Worm (Caenorhabditis elegans) whole organism, L4 larva: Measurements from ENCODE around the gene hecw-1.
A peak's percentile ranks its signal among the peaks of the same experiment; 100 is the strongest.

Source experiments
- F49E8.2 ChIP-seq: sonication (generic microtip); optimal IDR thresholded peaks from 2 replicates; lab custom pipeline; 2016; ENCODE audit warnings: missing compliant biosample characterization, mild to moderate bottlenecking, missing genetic modification characterization, borderline replicate concordance
- R02D3.7 ChIP-seq: fragments of 150-350 bp; sonication (generic microtip); optimal IDR thresholded peaks from 3 replicates; lab custom pipeline; 2014; ENCODE audit warnings: missing biosample characterization, missing genetic modification characterization
- T20F7.1 ChIP-seq: fragments of 200-800 bp; sonication (Bioruptor generic); optimal IDR thresholded peaks from 2 replicates; lab custom pipeline; 2018; ENCODE audit warnings: mild to moderate bottlenecking, missing genetic modification characterization, missing compliant biosample characterization
- Y105C5A.15 ChIP-seq: fragments of 200-800 bp; sonication (Bioruptor generic); IDR thresholded peaks from 2 replicates; pipeline ENCODE4 v1.3.6; 2022; ENCODE audit warnings: missing genetic modification characterization, missing compliant biosample characterization
- Y48G9A.11 ChIP-seq: fragments of 200-800 bp; sonication (Bioruptor generic); IDR thresholded peaks from 2 replicates; pipeline ENCODE4 v1.3.6; 2022; ENCODE audit warnings: missing genetic modification reagents, missing genetic modification characterization, missing compliant biosample characterization
- Y5F2A.4 ChIP-seq: fragments of 200-800 bp; sonication (Bioruptor generic); optimal IDR thresholded peaks from 2 replicates; lab custom pipeline; 2018; ENCODE audit warnings: mild to moderate bottlenecking, missing genetic modification characterization, missing compliant biosample characterization
- ZK546.5 ChIP-seq, 2 experiments: sonication (generic microtip); optimal IDR thresholded peaks; 2 replicates each; lab custom pipeline; 2017; ENCODE audit warnings: missing biosample characterization in 2 of 2, missing genetic modification characterization in 2 of 2
- aha-1 ChIP-seq: fragments of 150-350 bp; peaks from one replicate; lab custom pipeline; 2014; ENCODE audit warnings: missing biosample characterization, missing genetic modification characterization
- daf-16 ChIP-seq, 3 experiments: sonication (generic microtip); optimal IDR thresholded peaks; 2 replicates each; lab custom pipeline; 2016 to 2017; ENCODE audit warnings: missing genetic modification characterization in 3 of 3, missing genetic modification reagents in 3 of 3, mild to moderate bottlenecking in 2 of 3, missing compliant biosample characterization in 2 of 3, missing biosample characterization in 1 of 3, moderate library complexity in 1 of 3
- daf-19 ChIP-seq: fragments of 200-800 bp; sonication (Bioruptor generic); conservative IDR thresholded peaks from 2 replicates; pipeline ENCODE4 v1.3.6; 2022; ENCODE audit warnings: missing genetic modification characterization, missing compliant biosample characterization
- dpl-1 ChIP-seq: fragments of 150-350 bp; optimal IDR thresholded peaks from 2 replicates; lab custom pipeline; 2014; ENCODE audit warnings: missing biosample characterization, missing genetic modification reagents, missing genetic modification characterization
- dve-1 ChIP-seq: sonication (generic microtip); optimal IDR thresholded peaks from 2 replicates; lab custom pipeline; 2017; ENCODE audit warnings: antibody characterized with exemption, mild to moderate bottlenecking, missing genetic modification characterization, missing compliant biosample characterization; ENCODE audit not compliant: insufficient read depth
- gei-8 ChIP-seq: fragments of 200-800 bp; sonication (Bioruptor generic); optimal IDR thresholded peaks from 2 replicates; lab custom pipeline; 2018; ENCODE audit warnings: mild to moderate bottlenecking, missing genetic modification characterization, missing compliant biosample characterization
- hlh-11 ChIP-seq: fragments of 200-800 bp; sonication (Bioruptor generic); optimal IDR thresholded peaks from 2 replicates; lab custom pipeline; 2018; ENCODE audit warnings: mild to moderate bottlenecking, missing genetic modification characterization, missing compliant biosample characterization
- hlh-30 ChIP-seq: sonication (generic microtip); optimal IDR thresholded peaks from 2 replicates; lab custom pipeline; 2017; ENCODE audit warnings: antibody characterized with exemption, mild to moderate bottlenecking, missing genetic modification characterization, missing compliant biosample characterization; ENCODE audit not compliant: insufficient read depth
- lin-1 ChIP-seq: fragments of 200-800 bp; sonication (Bioruptor generic); IDR thresholded peaks from 2 replicates; pipeline ENCODE4 v1.3.6; 2022; ENCODE audit warnings: missing genetic modification reagents, missing genetic modification characterization, missing compliant biosample characterization
- lin-15B ChIP-seq: fragments of 150-350 bp; sonication (generic microtip); optimal IDR thresholded peaks from 3 replicates; lab custom pipeline; 2014; ENCODE audit warnings: missing biosample characterization, missing genetic modification characterization
- lin-38 ChIP-seq: fragments of 200-800 bp; sonication (Bioruptor generic); IDR thresholded peaks from 2 replicates; pipeline ENCODE4 v1.3.6; 2022; ENCODE audit warnings: missing genetic modification reagents, missing genetic modification characterization, missing compliant biosample characterization
- lin-39 ChIP-seq: fragments of 150-350 bp; optimal IDR thresholded peaks from 2 replicates; lab custom pipeline; 2014; ENCODE audit warnings: missing biosample characterization, missing genetic modification reagents, missing genetic modification characterization
- lsy-2 ChIP-seq, 2 experiments: fragments of 150-350 bp in 1 of 2; sonication (generic microtip) in 1 of 2; optimal IDR thresholded peaks; 2 replicates each; lab custom pipeline; 2014 to 2017; ENCODE audit warnings: missing biosample characterization in 2 of 2, missing genetic modification characterization in 2 of 2
- mdl-1 ChIP-seq, 2 experiments: fragments of 150-350 bp in 1 of 2; sonication (generic microtip) in 1 of 2; optimal IDR thresholded peaks; 2 replicates each; lab custom pipeline; 2014 to 2017; ENCODE audit warnings: missing biosample characterization in 2 of 2, missing genetic modification characterization in 2 of 2
- mep-1 ChIP-seq: fragments of 150-350 bp; sonication (generic microtip); optimal IDR thresholded peaks from 3 replicates; lab custom pipeline; 2014; ENCODE audit warnings: missing biosample characterization, missing genetic modification characterization
- nhr-42 ChIP-seq: fragments of 200-800 bp; sonication (Bioruptor generic); IDR thresholded peaks from 2 replicates; pipeline ENCODE4 v1.3.6; 2022; ENCODE audit warnings: missing genetic modification characterization, missing compliant biosample characterization
- nhr-6 ChIP-seq: fragments of 150-350 bp; optimal IDR thresholded peaks from 2 replicates; lab custom pipeline; 2014; ENCODE audit warnings: missing biosample characterization, missing genetic modification characterization
- nhr-77 ChIP-seq: fragments of 150-350 bp; optimal IDR thresholded peaks from 2 replicates; lab custom pipeline; 2014; ENCODE audit warnings: missing biosample characterization, missing genetic modification characterization
- rbr-2 ChIP-seq: sonication (generic microtip); optimal IDR thresholded peaks from 2 replicates; lab custom pipeline; 2016; ENCODE audit warnings: missing genotype, missing genetic modification characterization, missing compliant biosample characterization
- saeg-2 ChIP-seq: fragments of 200-800 bp; sonication (Bioruptor generic); IDR thresholded peaks from 2 replicates; pipeline ENCODE4 v1.3.6; 2022; ENCODE audit warnings: missing genetic modification reagents, missing genetic modification characterization, missing compliant biosample characterization
- sdz-12 ChIP-seq: fragments of 200-800 bp; sonication (Bioruptor generic); optimal IDR thresholded peaks from 2 replicates; lab custom pipeline; 2018; ENCODE audit warnings: mild to moderate bottlenecking, missing genetic modification characterization, missing compliant biosample characterization
- skn-1 ChIP-seq: fragments of 150-350 bp; optimal IDR thresholded peaks from 2 replicates; lab custom pipeline; 2014; ENCODE audit warnings: missing biosample characterization, missing genetic modification characterization
- spr-3 ChIP-seq: fragments of 200-800 bp; sonication (Bioruptor generic); optimal IDR thresholded peaks from 2 replicates; lab custom pipeline; 2018; ENCODE audit warnings: mild to moderate bottlenecking, missing genetic modification characterization, missing compliant biosample characterization
- unc-130 ChIP-seq: sonication (generic microtip); optimal IDR thresholded peaks from 2 replicates; lab custom pipeline; 2016; ENCODE audit warnings: missing genetic modification reagents, missing genetic modification characterization, missing compliant biosample characterization
- unc-62 ChIP-seq, 3 experiments: fragments of 150-350 bp in 1 of 3; sonication (generic microtip); optimal IDR thresholded peaks in 2 of 3; peaks in 1 of 3; 1 replicate in 1 of 3; 2 replicates in 2 of 3; lab custom pipeline; 2014 to 2017; ENCODE audit warnings: missing biosample characterization in 3 of 3, missing genetic modification characterization in 3 of 3, missing genetic modification reagents in 3 of 3, missing genotype in 1 of 3
- zag-1 ChIP-seq: fragments of 150-350 bp; optimal IDR thresholded peaks from 2 replicates; lab custom pipeline; 2014; ENCODE audit warnings: missing biosample characterization, missing genetic modification characterization

hecw-1 gene

ce11 chrIII:3405535-3405934 lies 15.8 kb upstream of the hecw-1 start, which contains the start of gene golg-4 (continued):
- no peak for TF ChIP-seq lin-1 (GFP tag; lab: Robert Waterston, UW)
- TF ChIP-seq zag-1: no peak
- no peak for TF ChIP-seq lin-38 (GFP tag; lab: Robert Waterston, UW)
- no peak for TF ChIP-seq nhr-6 (tag; lab: Kevin White, UChicago)
- TF ChIP-seq T20F7.1 (GFP tag; lab: Kevin White, UChicago): no peak
- TF ChIP-seq daf-19 (GFP tag; lab: Robert Waterston, UW): no peak
- TF ChIP-seq sdz-12 (GFP tag; lab: Kevin White, UChicago): no peak

ce11 chrIII:3404354-3404913 lies 14.7 kb upstream of the hecw-1 start, which contains the start of the genes npp-9 and F59A2.5:
npp-9 (minus strand) TSS chrIII:3404479.
F59A2.5 (plus strand) TSS chrIII:3404863.
- TF ChIP-seq Y48G9A.11 (GFP tag; lab: Robert Waterston, UW) (no peak), nhr-42 (GFP tag; lab: Robert Waterston, UW) (no peak), ZK546.5 (tag; optimal IDR thresholded peaks at IDR 0.05; lab: Kevin White, UChicago) (no peak), mep-1 (tag; lab: Kevin White, UChicago) (peak; percentile 36), aha-1 (peak; percentile 86), hlh-30 (peak; percentile 70), unc-130 (GFP tag; lab: Kevin White, UChicago) (peak; percentile 46), nhr-6 (tag; lab: Kevin White, UChicago) (peak; percentile 3), lin-38 (GFP tag; lab: Robert Waterston, UW) (peak; percentile 52), sdz-12 (GFP tag; lab: Kevin White, UChicago) (no peak), rbr-2 (tag; lab: Kevin White, UChicago) (peak; percentile 0), lsy-2 (tag; optimal IDR thresholded peaks at IDR 0.05; lab: Kevin White, UChicago) (peak in 1 of 2 experiments; percentile 76), saeg-2 (GFP tag; lab: Robert Waterston, UW) (no peak), dpl-1 (peak; percentile 73), zag-1 (no peak), dve-1 (tag; lab: Kevin White, UChicago) (peak; percentile 19), lin-39 (tag; lab: Kevin White, UChicago) (no peak), F49E8.2 (peak; percentile 30), mdl-1 (tag; optimal IDR thresholded peaks at IDR 0.05; lab: Kevin White, UChicago) (peak in 1 of 2 experiments; percentile 42), Y105C5A.15 (GFP tag; lab: Robert Waterston, UW) (no peak), hlh-11 (peak; percentile 21), gei-8 (GFP tag; lab: Kevin White, UChicago) (no peak), R02D3.7 (peak; percentile 86), spr-3 (no peak), unc-62 (GFP tag; optimal IDR thresholded peaks at IDR 0.05 in 1 of 2; lab: Kevin White, UChicago) (no peak), unc-62 (tag; optimal IDR thresholded peaks at IDR 0.05; lab: Kevin White, UChicago) (no peak), nhr-77 (tag; lab: Kevin White, UChicago) (peak; percentile 57)

ce11 chrIII:3400444-3400843 lies 10.7 kb upstream of the hecw-1 start:
- TF ChIP-seq lin-38 (GFP tag; lab: Robert Waterston, UW) (peak; percentile 42; the same call in 1 of the 2 replicates), hlh-30 (no peak), dve-1 (tag; lab: Kevin White, UChicago) (no peak), F49E8.2 (peak; percentile 32)

- peak; percentile 9 for TF ChIP-seq lin-15B (tag; lab: Kevin White, UChicago)
- no peak for TF ChIP-seq Y5F2A.4 (GFP tag; lab: Kevin White, UChicago)
- TF ChIP-seq Y48G9A.11 (GFP tag; lab: Robert Waterston, UW): no peak
- no peak for TF ChIP-seq skn-1 (tag; lab: Kevin White, UChicago)
- peak; percentile 6 for TF ChIP-seq aha-1
- peak; percentile 53 for TF ChIP-seq lin-38 (GFP tag; lab: Robert Waterston, UW)
- TF ChIP-seq daf-16 (GFP tag; optimal IDR thresholded peaks at IDR 0.05; lab: Kevin White, UChicago): no peak
- TF ChIP-seq daf-16 (tag; optimal IDR thresholded peaks at IDR 0.05; lab: Kevin White, UChicago): peak; percentile 11
- TF ChIP-seq mdl-1 (tag; optimal IDR thresholded peaks at IDR 0.05; lab: Kevin White, UChicago): no peak
Measured at ce11 chrIII:3398485-3398884, 8.7 kb upstream of the hecw-1 start.
